Fruit fly (Drosophila melanogaster) whole organism, adult: ENCODE results near the gene ZnT86D.

Experiments used
- CG11617 ChIP-seq: fragments of 200-800 bp; sonication (Bioruptor generic); optimal IDR thresholded peaks from 2 replicates; lab custom pipeline; 2017; ENCODE audit warnings: mild to moderate bottlenecking, missing biosample characterization, missing genetic modification reagents, missing genetic modification characterization
- CG1620 ChIP-seq: fragments of 200-800 bp; sonication (Bioruptor generic); optimal IDR thresholded peaks from 2 replicates; lab custom pipeline; 2016; ENCODE audit warnings: missing biosample characterization, missing genetic modification characterization
- CG33017 ChIP-seq: fragments of 200-800 bp; sonication (Bioruptor generic); optimal IDR thresholded peaks from 2 replicates; lab custom pipeline; 2018; ENCODE audit warnings: missing biosample characterization, mild to moderate bottlenecking, missing genetic modification characterization, moderate library complexity
- CG7101 ChIP-seq: fragments of 200-800 bp; sonication (Bioruptor generic); optimal IDR thresholded peaks from 2 replicates; lab custom pipeline; 2018; ENCODE audit warnings: missing biosample characterization, mild to moderate bottlenecking, missing genetic modification characterization, moderate library complexity
- Clk ChIP-seq: fragments of 200-800 bp; sonication (Bioruptor generic); optimal IDR thresholded peaks from 2 replicates; lab custom pipeline; 2017; ENCODE audit warnings: missing biosample characterization, missing genetic modification characterization
- Crg-1 ChIP-seq: fragments of 200-800 bp; sonication (Bioruptor generic); optimal IDR thresholded peaks from 2 replicates; lab custom pipeline; 2016; ENCODE audit warnings: missing biosample characterization, missing genetic modification characterization
- Hr96 ChIP-seq: fragments of 200-800 bp; sonication (Bioruptor generic); optimal IDR thresholded peaks from 2 replicates; lab custom pipeline; 2016; ENCODE audit warnings: missing biosample characterization, missing genetic modification characterization
- cnc ChIP-seq, 2 experiments: fragments of >200 bp; optimal IDR thresholded peaks; 2 replicates each; lab custom pipeline; 2017
- kay ChIP-seq: fragments of 200-800 bp; sonication (Bioruptor generic); peaks from one replicate; lab custom pipeline; 2016; ENCODE audit warnings: missing biosample characterization, missing genetic modification characterization, borderline replicate concordance
- ovo ChIP-seq: fragments of 200-800 bp; sonication (Bioruptor generic); optimal IDR thresholded peaks from 2 replicates; lab custom pipeline; 2016; ENCODE audit warnings: missing biosample characterization, missing genetic modification characterization
- tj ChIP-seq: fragments of 200-800 bp; sonication (Bioruptor generic); optimal IDR thresholded peaks from 3 replicates; lab custom pipeline; 2017; ENCODE audit warnings: missing biosample characterization, mild to moderate bottlenecking, missing genetic modification characterization, moderate library complexity
- toe ChIP-seq: fragments of 200-800 bp; sonication (Bioruptor generic); optimal IDR thresholded peaks from 2 replicates; lab custom pipeline; 2016; ENCODE audit warnings: missing biosample characterization, missing genetic modification characterization

DNA sequence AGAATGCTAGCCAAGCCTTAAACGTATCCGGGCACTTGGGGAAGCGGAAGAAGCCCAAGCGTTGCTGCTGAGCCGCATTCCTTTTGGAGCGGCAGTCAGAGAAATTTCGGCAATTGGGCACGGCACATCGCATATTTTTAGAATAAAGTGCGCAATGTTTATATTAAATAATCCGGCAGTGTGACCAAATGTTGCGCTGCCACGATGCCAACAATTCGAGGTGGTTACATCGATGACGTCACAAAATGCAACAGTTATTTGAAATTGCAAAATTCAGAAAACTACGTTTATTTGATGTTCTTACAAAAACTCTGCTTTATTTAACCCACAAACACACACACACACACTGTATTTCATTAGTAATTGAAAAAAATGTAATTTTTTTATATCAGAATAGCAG is 5.5 kb upstream of the ZnT86D start, which contains the start of gene CG6689:
- TF ChIP-seq kay (no peak), toe (GFP tag; lab: Kevin White, UChicago) (no peak), ovo (GFP tag; lab: Kevin White, UChicago) (no peak), Crg-1 (GFP tag; lab: Kevin White, UChicago) (no peak), cnc (optimal IDR thresholded peaks at IDR 0.05; lab: Kevin White, UChicago) (no peak), CG1620 (GFP tag; lab: Kevin White, UChicago) (no peak), CG33017 (tag; lab: Kevin White, UChicago) (no peak), Clk (no peak), tj (GFP tag; lab: Kevin White, UChicago) (no peak), Hr96 (GFP tag; lab: Kevin White, UChicago) (no peak), CG11617 (GFP tag; lab: Kevin White, UChicago) (peak; percentile 6), CG7101 (tag; lab: Kevin White, UChicago) (no peak)
